Fruit fly (Drosophila melanogaster) whole organism, embryonic: ENCODE measurements around the gene Nf-YA.

Experiments used
- BtbVII ChIP-seq: fragments of 200-800 bp; sonication (Bioruptor generic); optimal IDR thresholded peaks from 3 replicates; lab custom pipeline; 2017; ENCODE audit warnings: missing biosample characterization, mild to moderate bottlenecking, missing genetic modification characterization
- CG11247 ChIP-seq: fragments of 200-800 bp; sonication (Bioruptor generic); IDR thresholded peaks from 2 replicates; pipeline ENCODE4 v1.3.6; 2022; ENCODE audit warnings: missing biosample characterization, missing genetic modification characterization
- CG14965 ChIP-seq: fragments of 200-800 bp; sonication (Bioruptor generic); optimal IDR thresholded peaks from 2 replicates; lab custom pipeline; 2016; ENCODE audit warnings: missing biosample characterization, missing genetic modification characterization, borderline replicate concordance
- CG1602 ChIP-seq: fragments of 200-800 bp; sonication (Bioruptor generic); optimal IDR thresholded peaks from 3 replicates; lab custom pipeline; 2016; ENCODE audit warnings: missing biosample characterization, missing genetic modification characterization
- CG17385 ChIP-seq: fragments of 200-800 bp; sonication (Bioruptor generic); optimal IDR thresholded peaks from 3 replicates; lab custom pipeline; 2018; ENCODE audit warnings: missing biosample characterization, mild to moderate bottlenecking, missing genetic modification characterization
- CG31388 ChIP-seq: fragments of 200-800 bp; sonication (Bioruptor generic); optimal IDR thresholded peaks from 2 replicates; lab custom pipeline; 2016; ENCODE audit warnings: missing biosample characterization, missing genetic modification characterization
- CG3726 ChIP-seq: fragments of 200-800 bp; sonication (Bioruptor generic); IDR thresholded peaks from 3 replicates; pipeline ENCODE4, ENCODE4 v1.3.6; 2022; ENCODE audit warnings: missing biosample characterization, missing genetic modification characterization
- CG3838 ChIP-seq: fragments of 200-800 bp; sonication (Bioruptor generic); optimal IDR thresholded peaks from 3 replicates; lab custom pipeline; 2016; ENCODE audit warnings: missing biosample characterization, missing genetic modification characterization
- CG42726 ChIP-seq: fragments of 200-800 bp; sonication (Bioruptor generic); IDR thresholded peaks from 2 replicates; pipeline ENCODE4 v1.3.6; 2022; ENCODE audit warnings: missing biosample characterization, missing genetic modification characterization; ENCODE audit not compliant: partially characterized antibody
- CG4360 ChIP-seq: fragments of 200-800 bp; sonication (Bioruptor generic); IDR thresholded peaks from 2 replicates; pipeline ENCODE4 v1.3.6; 2022; ENCODE audit warnings: missing biosample characterization, missing genetic modification characterization
- CG4424 ChIP-seq: fragments of 200-800 bp; sonication (Bioruptor generic); optimal IDR thresholded peaks from 3 replicates; lab custom pipeline; 2016; ENCODE audit warnings: missing biosample characterization, missing genetic modification characterization
- CG5245 ChIP-seq: fragments of 200-800 bp; sonication (Bioruptor generic); optimal IDR thresholded peaks from 3 replicates; lab custom pipeline; 2016; ENCODE audit warnings: missing biosample characterization, missing genetic modification characterization
- CG6683 ChIP-seq: fragments of 200-800 bp; sonication (Bioruptor generic); optimal IDR thresholded peaks from 2 replicates; lab custom pipeline; 2017; ENCODE audit warnings: missing biosample characterization, mild to moderate bottlenecking, missing genetic modification characterization, missing genetic modification reagents
- CG7839 ChIP-seq: fragments of 200-800 bp; sonication (Bioruptor generic); optimal IDR thresholded peaks from 3 replicates; lab custom pipeline; 2018; ENCODE audit warnings: missing biosample characterization, mild to moderate bottlenecking, missing genetic modification characterization, moderate library complexity
- CG9727 ChIP-seq: fragments of 200-800 bp; sonication (Bioruptor generic); optimal IDR thresholded peaks from 3 replicates; lab custom pipeline; 2017; ENCODE audit warnings: missing biosample characterization, mild to moderate bottlenecking, missing genetic modification characterization
- CG9817 ChIP-seq: fragments of 200-800 bp; sonication (Bioruptor generic); optimal IDR thresholded peaks from 2 replicates; lab custom pipeline; 2018; ENCODE audit warnings: missing biosample characterization, mild to moderate bottlenecking, missing genetic modification characterization, moderate library complexity
- D19B ChIP-seq: fragments of 200-800 bp; sonication (Bioruptor generic); optimal IDR thresholded peaks from 2 replicates; lab custom pipeline; 2017; ENCODE audit warnings: missing biosample characterization, mild to moderate bottlenecking, missing genetic modification characterization
- Dad ChIP-seq: fragments of 200-800 bp; sonication (Bioruptor generic); optimal IDR thresholded peaks from 3 replicates; lab custom pipeline; 2016; ENCODE audit warnings: missing biosample characterization, missing genetic modification characterization
- E2f2 ChIP-seq: fragments of 200-800 bp; sonication (Bioruptor generic); IDR thresholded peaks from 2 replicates; pipeline ENCODE4 v1.3.6; 2022; ENCODE audit warnings: missing biosample characterization, missing genetic modification characterization
- Fer3 ChIP-seq: fragments of 200-800 bp; sonication (Bioruptor generic); optimal IDR thresholded peaks from 2 replicates; lab custom pipeline; 2018; ENCODE audit warnings: missing biosample characterization, mild to moderate bottlenecking, missing genetic modification characterization, moderate library complexity
- Hand ChIP-seq: fragments of 200-800 bp; sonication (Bioruptor generic); optimal IDR thresholded peaks from 2 replicates; lab custom pipeline; 2017; ENCODE audit warnings: mild to moderate bottlenecking, missing biosample characterization, missing genetic modification reagents, missing genetic modification characterization
- Hey ChIP-seq: fragments of 200-800 bp; sonication (Bioruptor generic); optimal IDR thresholded peaks from 3 replicates; lab custom pipeline; 2018; ENCODE audit warnings: missing biosample characterization, mild to moderate bottlenecking, missing genetic modification characterization
- Six4 ChIP-seq: fragments of 200-800 bp; sonication (Bioruptor generic); optimal IDR thresholded peaks from 2 replicates; lab custom pipeline; 2016; ENCODE audit warnings: missing biosample characterization, missing genetic modification characterization
- Stat92E ChIP-seq, 3 experiments: fragments of >200 bp in 2 of 3; fragments of 200-800 bp in 1 of 3; sonication (Bioruptor generic) in 1 of 3; optimal IDR thresholded peaks; 2 replicates each; lab custom pipeline; 2017 to 2019; ENCODE audit warnings: missing biosample characterization in 3 of 3, missing genetic modification characterization in 3 of 3, mild to moderate bottlenecking in 1 of 3, moderate library complexity in 1 of 3
- ash1 ChIP-seq: fragments of 200-800 bp; sonication (Bioruptor generic); optimal IDR thresholded peaks from 2 replicates; lab custom pipeline; 2018; ENCODE audit warnings: missing biosample characterization, mild to moderate bottlenecking, missing genetic modification characterization
- cg ChIP-seq: fragments of 200-800 bp; sonication (Bioruptor generic); optimal IDR thresholded peaks from 3 replicates; lab custom pipeline; 2019; ENCODE audit warnings: missing biosample characterization, mild to moderate bottlenecking, missing genetic modification characterization, moderate library complexity
- chm ChIP-seq: fragments of 200-800 bp; sonication (Bioruptor generic); IDR thresholded peaks from 2 replicates; pipeline ENCODE4 v1.3.6; 2022; ENCODE audit warnings: missing biosample characterization, missing genetic modification characterization
- crp ChIP-seq, 2 experiments: fragments of 200-800 bp; sonication (Bioruptor generic); optimal IDR thresholded peaks; 2 replicates in 1 of 2; 3 replicates in 1 of 2; lab custom pipeline; 2017; ENCODE audit warnings: missing biosample characterization in 2 of 2, missing genetic modification characterization in 2 of 2, mild to moderate bottlenecking in 1 of 2, moderate library complexity in 1 of 2
- cwo ChIP-seq: fragments of 200-800 bp; sonication (Bioruptor generic); optimal IDR thresholded peaks from 3 replicates; lab custom pipeline; 2017; ENCODE audit warnings: missing biosample characterization, missing genetic modification characterization, mild to moderate bottlenecking, moderate library complexity, missing genetic modification reagents
- gfzf ChIP-seq: fragments of 200-800 bp; sonication (Bioruptor generic); optimal IDR thresholded peaks from 2 replicates; lab custom pipeline; 2016; ENCODE audit warnings: missing biosample characterization, mild to moderate bottlenecking, missing genetic modification characterization, moderate library complexity
- grau ChIP-seq: fragments of 200-800 bp; optimal IDR thresholded peaks from 3 replicates; lab custom pipeline; 2019; ENCODE audit warnings: missing biosample characterization, mild to moderate bottlenecking, missing genetic modification characterization, moderate library complexity
- grn ChIP-seq: fragments of 200-800 bp; sonication (Bioruptor generic); optimal IDR thresholded peaks from 3 replicates; lab custom pipeline; 2017; ENCODE audit warnings: missing biosample characterization, missing genetic modification characterization
- gro ChIP-seq: fragments of 200-800 bp; sonication (Bioruptor generic); optimal IDR thresholded peaks from 2 replicates; lab custom pipeline; 2016; ENCODE audit warnings: missing biosample characterization, missing genetic modification characterization
- gt ChIP-seq: fragments of 200-800 bp; sonication (Bioruptor generic); IDR thresholded peaks from 2 replicates; pipeline ENCODE4 v1.3.6; 2022; ENCODE audit warnings: missing biosample characterization, missing genetic modification characterization
- h ChIP-seq: fragments of >200 bp; optimal IDR thresholded peaks from 2 replicates; lab custom pipeline; 2017
- kay ChIP-seq: fragments of 200-800 bp; sonication (Bioruptor generic); optimal IDR thresholded peaks from 2 replicates; lab custom pipeline; 2016; ENCODE audit warnings: missing biosample characterization, missing genetic modification characterization
- lilli ChIP-seq: fragments of 200-800 bp; sonication (Bioruptor generic); optimal IDR thresholded peaks from 3 replicates; lab custom pipeline; 2016; ENCODE audit warnings: missing biosample characterization, missing genetic modification characterization
- lola ChIP-seq, 3 experiments: fragments of >200 bp in 2 of 3; fragments of 200-800 bp in 1 of 3; sonication (Bioruptor generic) in 1 of 3; optimal IDR thresholded peaks; 2 replicates each; lab custom pipeline; 2017 to 2019; ENCODE audit warnings: missing biosample characterization in 3 of 3, missing genetic modification characterization in 3 of 3, mild to moderate bottlenecking in 1 of 3, moderate library complexity in 1 of 3
- mld ChIP-seq: fragments of 200-800 bp; sonication (Bioruptor generic); IDR thresholded peaks from 3 replicates; pipeline ENCODE4 v1.3.6; 2022; ENCODE audit warnings: missing biosample characterization, missing genetic modification characterization; ENCODE audit not compliant: partially characterized antibody
- nom ChIP-seq: fragments of 200-800 bp; sonication (Bioruptor generic); optimal IDR thresholded peaks from 2 replicates; lab custom pipeline; 2017; ENCODE audit warnings: missing biosample characterization, missing genetic modification characterization, mild to moderate bottlenecking, moderate library complexity, missing genetic modification reagents
- org-1 ChIP-seq: fragments of 200-800 bp; sonication (Bioruptor generic); optimal IDR thresholded peaks from 2 replicates; lab custom pipeline; 2017; ENCODE audit warnings: missing biosample characterization, missing genetic modification characterization
- psq ChIP-seq: fragments of 200-800 bp; sonication (Bioruptor generic); optimal IDR thresholded peaks from 2 replicates; lab custom pipeline; 2017; ENCODE audit warnings: missing biosample characterization, missing genetic modification characterization
- row ChIP-seq: fragments of 200-800 bp; sonication (Bioruptor generic); IDR thresholded peaks from 3 replicates; pipeline ENCODE4 v1.3.6; 2022; ENCODE audit warnings: missing biosample characterization, missing genetic modification characterization
- salm ChIP-seq: fragments of 200-800 bp; sonication (Bioruptor generic); optimal IDR thresholded peaks from 2 replicates; lab custom pipeline; 2018; ENCODE audit warnings: missing biosample characterization, mild to moderate bottlenecking, missing genetic modification characterization
- sc ChIP-seq, 3 experiments: fragments of >200 bp in 2 of 3; fragments of 200-800 bp in 1 of 3; sonication (Bioruptor generic) in 1 of 3; optimal IDR thresholded peaks; 2 replicates in 2 of 3; 3 replicates in 1 of 3; lab custom pipeline; 2017; ENCODE audit warnings: mild to moderate bottlenecking in 1 of 3, missing biosample characterization in 1 of 3, missing genetic modification characterization in 1 of 3, missing genetic modification reagents in 1 of 3
- sima ChIP-seq: fragments of 200-800 bp; sonication (Bioruptor generic); optimal IDR thresholded peaks from 2 replicates; lab custom pipeline; 2016; ENCODE audit warnings: missing biosample characterization, missing genetic modification characterization
- sug ChIP-seq: fragments of 200-800 bp; optimal IDR thresholded peaks from 2 replicates; lab custom pipeline; 2019; ENCODE audit warnings: missing biosample characterization, mild to moderate bottlenecking, missing genetic modification characterization, moderate library complexity
- tio ChIP-seq: fragments of 200-800 bp; sonication (Bioruptor generic); optimal IDR thresholded peaks from 2 replicates; lab custom pipeline; 2017; ENCODE audit warnings: missing biosample characterization, missing genetic modification characterization, inconsistent platforms
- twi ChIP-seq: fragments of 200-800 bp; optimal IDR thresholded peaks from 2 replicates; lab custom pipeline; 2019; ENCODE audit warnings: missing biosample characterization, mild to moderate bottlenecking, missing genetic modification characterization, moderate library complexity
- wor ChIP-seq: fragments of 200-800 bp; sonication (Bioruptor generic); IDR thresholded peaks from 2 replicates; pipeline ENCODE4 v1.3.6; 2022; ENCODE audit warnings: missing biosample characterization, missing genetic modification characterization

The Nf-YA gene

DNA sequence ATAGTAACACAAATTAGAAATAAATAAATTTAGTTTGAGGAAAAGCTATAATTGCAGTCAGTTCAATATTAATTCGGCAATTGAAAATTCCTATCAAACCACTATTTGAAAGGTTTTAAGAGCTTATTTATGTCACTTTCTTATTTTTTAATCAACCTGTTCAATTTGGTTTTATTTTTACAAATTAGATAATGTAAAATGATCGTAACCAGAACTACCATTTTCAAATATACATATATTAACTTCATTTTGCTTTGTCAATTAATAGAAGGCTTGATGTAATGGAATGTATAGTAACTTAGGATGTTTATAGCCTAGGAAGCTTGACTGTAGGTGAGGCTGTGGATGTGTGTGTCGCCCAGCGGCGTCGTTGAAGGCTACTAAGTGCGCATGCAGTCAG, 24.5 kb upstream of the Nf-YA start (continued):
- TF ChIP-seq Hand (GFP tag; lab: Kevin White, UChicago), result peak; percentile 54
- TF ChIP-seq Six4 (GFP tag; lab: Kevin White, UChicago), result no peak
- no peak for TF ChIP-seq Stat92E (GFP tag; optimal IDR thresholded peaks at IDR 0.05; lab: Kevin White, UChicago)
- TF ChIP-seq sima (GFP tag; lab: Kevin White, UChicago), result no peak
- no peak for TF ChIP-seq CG17385 (GFP tag; lab: Kevin White, UChicago)
- TF ChIP-seq CG5245 (GFP tag; lab: Kevin White, UChicago), result no peak
- no peak for TF ChIP-seq Fer3
- no peak for TF ChIP-seq CG42726 (GFP tag; lab: Robert Waterston, UW)
- TF ChIP-seq org-1 (GFP tag; lab: Kevin White, UChicago), result peak; percentile 18
- TF ChIP-seq gro, result no peak
- no peak for TF ChIP-seq gt (GFP tag; lab: Robert Waterston, UW)
- no peak for TF ChIP-seq twi (tag; lab: Kevin White, UChicago)
- no peak for TF ChIP-seq gfzf (GFP tag; lab: Kevin White, UChicago)
- no peak for TF ChIP-seq nom (GFP tag; lab: Kevin White, UChicago)
- no peak for TF ChIP-seq cg (GFP tag; lab: Kevin White, UChicago)
- no peak for TF ChIP-seq h
- TF ChIP-seq ash1 (GFP tag; lab: Kevin White, UChicago), result no peak
- no peak for TF ChIP-seq CG14965 (GFP tag; lab: Kevin White, UChicago)
- no peak for TF ChIP-seq CG6683 (GFP tag; lab: Kevin White, UChicago)
- no peak for TF ChIP-seq CG11247 (GFP tag; lab: Robert Waterston, UW)
- TF ChIP-seq Hey (tag; lab: Kevin White, UChicago), result no peak
- peak; percentile 88 for TF ChIP-seq grau (tag; lab: Kevin White, UChicago)
- no peak for TF ChIP-seq sc (optimal IDR thresholded peaks at IDR 0.05; lab: Kevin White, UChicago)
- TF ChIP-seq sc (GFP tag; optimal IDR thresholded peaks at IDR 0.05; lab: Kevin White, UChicago), result no peak
- TF ChIP-seq chm (GFP tag; lab: Robert Waterston, UW), result no peak
- TF ChIP-seq cwo (GFP tag; lab: Kevin White, UChicago), result peak; percentile 29
- peak in 1 of 3 experiments; percentile 2 for TF ChIP-seq lola (GFP tag; optimal IDR thresholded peaks at IDR 0.05; lab: Kevin White, UChicago)
- TF ChIP-seq CG3726, result no peak
- TF ChIP-seq sug, result peak; percentile 16
- peak; percentile 4 for TF ChIP-seq CG1602 (GFP tag; lab: Kevin White, UChicago)
- TF ChIP-seq CG31388 (GFP tag; lab: Kevin White, UChicago), result no peak
- TF ChIP-seq CG4424 (GFP tag; lab: Kevin White, UChicago), result peak; percentile 12
- peak; percentile 51; the same call in 2 of the 3 replicates for TF ChIP-seq row (GFP tag; lab: Robert Waterston, UW)
- TF ChIP-seq D19B, result no peak
- TF ChIP-seq mld (GFP tag; lab: Robert Waterston, UW), result no peak
- no peak for TF ChIP-seq CG3838
- peak; percentile 29 for TF ChIP-seq lilli (GFP tag; lab: Kevin White, UChicago)
- peak; percentile 7 for TF ChIP-seq tio (GFP tag; lab: Kevin White, UChicago)
- no peak for TF ChIP-seq salm
- no peak for TF ChIP-seq psq (GFP tag; lab: Kevin White, UChicago)
- TF ChIP-seq wor (GFP tag; lab: Robert Waterston, UW), result no peak
- TF ChIP-seq CG9727 (GFP tag; lab: Kevin White, UChicago), result peak; percentile 40
- TF ChIP-seq Dad (GFP tag; lab: Kevin White, UChicago), result no peak
- TF ChIP-seq grn (GFP tag; lab: Kevin White, UChicago), result no peak
- TF ChIP-seq CG9817 (tag; lab: Kevin White, UChicago), result no peak
- TF ChIP-seq CG7839, result peak; percentile 57
- no peak for TF ChIP-seq BtbVII (GFP tag; lab: Kevin White, UChicago)
- no peak for TF ChIP-seq crp (GFP tag; optimal IDR thresholded peaks at IDR 0.05; lab: Kevin White, UChicago)
- TF ChIP-seq CG4360 (GFP tag; lab: Robert Waterston, UW), result no peak
- no peak for TF ChIP-seq kay (GFP tag; lab: Kevin White, UChicago)
- TF ChIP-seq E2f2 (GFP tag; lab: Robert Waterston, UW), result no peak
